Worm (Caenorhabditis elegans) whole organism, L3 larva: Measurements from ENCODE around the gene erp-44.3.

Source experiments
- ceh-16 ChIP-seq: sonication (generic microtip); optimal IDR thresholded peaks from 2 replicates; lab custom pipeline; 2017; ENCODE audit warnings: missing biosample characterization, missing genetic modification characterization
- nhr-12 ChIP-seq: fragments of 150-350 bp; optimal IDR thresholded peaks from 2 replicates; lab custom pipeline; 2014; ENCODE audit warnings: missing biosample characterization, missing genetic modification characterization

DNA sequence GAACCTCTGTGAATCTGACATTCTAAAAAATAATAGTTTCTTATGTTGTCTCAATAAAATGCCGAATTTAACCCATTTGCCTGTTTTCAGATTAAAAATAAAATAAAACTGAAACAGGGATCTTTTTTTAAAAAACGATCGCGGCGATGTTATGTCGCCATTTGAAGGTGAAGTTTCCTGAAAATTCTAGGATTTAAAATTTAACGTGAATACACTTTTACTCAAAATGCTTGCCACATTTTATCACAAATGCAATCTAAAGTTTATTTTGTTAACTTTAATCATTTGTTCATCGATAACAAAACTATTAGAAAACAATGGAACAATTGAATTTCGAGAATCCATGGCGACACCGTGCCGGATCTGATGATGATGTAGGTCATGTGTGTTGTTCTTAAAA is 22.8 kb upstream of the erp-44.3 start, which contains the start of gene Y42H9AR.2:
- no peak for TF ChIP-seq nhr-12 (tag; lab: Kevin White, UChicago)
- no peak for TF ChIP-seq ceh-16 (tag; lab: Kevin White, UChicago)
